Fruit fly (Drosophila melanogaster): ENCODE measurements around the gene CarT.

Gene CarT

DNA sequence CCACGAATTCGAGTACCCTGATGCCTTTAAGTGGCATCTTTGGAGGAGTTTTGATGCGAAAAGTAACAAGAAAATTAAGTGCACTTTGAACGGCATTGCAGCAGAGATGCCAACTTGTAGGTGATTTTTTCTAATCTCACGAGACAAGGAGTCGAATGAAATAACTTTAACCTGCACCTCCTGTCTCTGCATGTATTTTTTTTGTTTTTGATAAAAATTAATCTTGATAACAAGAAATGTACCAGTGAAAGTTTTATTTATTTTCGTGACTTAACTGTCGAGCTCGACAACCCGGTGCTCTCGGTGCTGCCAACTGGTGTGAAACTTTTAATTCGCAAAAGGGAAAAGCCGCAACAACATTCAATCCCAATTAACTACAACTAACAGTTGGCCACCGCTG, 22.1 kb upstream of the CarT start, which contains the start of the genes Amacr and Ns4 (continued):
- TF ChIP-seq HHEX (GFP tag; optimal IDR thresholded peaks at IDR 0.05), result peak; percentile 3
- peak; percentile 25 for TF ChIP-seq NC2β (GFP tag; optimal IDR thresholded peaks at IDR 0.05)
- TF ChIP-seq jumu (GFP tag; optimal IDR thresholded peaks at IDR 0.05), result peak; percentile 66
- peak; percentile 59 for TF ChIP-seq Drgx (GFP tag; IDR thresholded peaks at IDR 0.05)
- no peak for TF ChIP-seq CG17612 (GFP tag; IDR thresholded peaks at IDR 0.05)
- TF ChIP-seq Mes4 (GFP tag; optimal IDR thresholded peaks at IDR 0.05), result peak; percentile 18
- peak; percentile 9 for TF ChIP-seq Nf-YB (GFP tag; optimal IDR thresholded peaks at IDR 0.05)
- peak; percentile 81 for TF ChIP-seq CG2120 (GFP tag; optimal IDR thresholded peaks at IDR 0.05)
- peak; percentile 78 for TF ChIP-seq CG3847 (GFP tag; IDR thresholded peaks at IDR 0.05)
- no peak for TF ChIP-seq Neu2 (GFP tag; optimal IDR thresholded peaks at IDR 0.05; ENCODE audit: borderline replicate concordance)
- TF ChIP-seq CG17912 (GFP tag; optimal IDR thresholded peaks at IDR 0.05), result no peak
- peak; percentile 70 for TF ChIP-seq CG7786 (GFP tag; optimal IDR thresholded peaks at IDR 0.05)
- peak; percentile 59 for TF ChIP-seq Side (GFP tag; optimal IDR thresholded peaks at IDR 0.05)
- TF ChIP-seq Sin3A (optimal IDR thresholded peaks at IDR 0.05), result peak; percentile 42
- 0 out of 2 replicates have a peak, but pooled peaks have one; percentile 23 for TF ChIP-seq wdn (GFP tag; IDR thresholded peaks at IDR 0.05)
- peak; percentile 42 for TF ChIP-seq ewg (GFP tag; optimal IDR thresholded peaks at IDR 0.05)
- TF ChIP-seq cato (GFP tag; optimal IDR thresholded peaks at IDR 0.05; ENCODE audit: borderline replicate concordance), result no peak
- peak; percentile 36 for TF ChIP-seq CG2116 (GFP tag; optimal IDR thresholded peaks at IDR 0.05)
- no peak for TF ChIP-seq sr (GFP tag; IDR thresholded peaks at IDR 0.05)
- TF ChIP-seq zfh2 (GFP tag; optimal IDR thresholded peaks at IDR 0.05), result peak; percentile 73
- peak; percentile 44 for TF ChIP-seq Hr3 (GFP tag; optimal IDR thresholded peaks at IDR 0.05)
- TF ChIP-seq CG9727 (GFP tag; optimal IDR thresholded peaks at IDR 0.05), result peak; percentile 48
- peak; percentile 22; the same call in 1 of the 2 replicates for TF ChIP-seq amos (GFP tag; IDR thresholded peaks at IDR 0.05; ENCODE audit: partially characterized antibody)
- peak; percentile 28 for TF ChIP-seq odd (GFP tag; optimal IDR thresholded peaks at IDR 0.05)
- TF ChIP-seq lov (optimal IDR thresholded peaks at IDR 0.05), result no peak
- TF ChIP-seq lov (GFP tag; IDR thresholded peaks at IDR 0.05), result no peak
- TF ChIP-seq exex (tag; optimal IDR thresholded peaks at IDR 0.05), result no peak
- TF ChIP-seq Hr51 (GFP tag; optimal IDR thresholded peaks at IDR 0.05), result no peak
- peak; percentile 49 for TF ChIP-seq pb (GFP tag; optimal IDR thresholded peaks at IDR 0.05)
- TF ChIP-seq Camta (GFP tag; optimal IDR thresholded peaks at IDR 0.05), result peak; percentile 59
- TF ChIP-seq sens (GFP tag), result peak; percentile 77
- TF ChIP-seq pzg (GFP tag; optimal IDR thresholded peaks at IDR 0.05), result peak; percentile 44
- TF ChIP-seq bsh (GFP tag; optimal IDR thresholded peaks at IDR 0.05), result peak; percentile 54 to 56
- TF ChIP-seq CG9609 (GFP tag; optimal IDR thresholded peaks at IDR 0.05), result peak; percentile 34
- TF ChIP-seq az2 (GFP tag; optimal IDR thresholded peaks at IDR 0.05), result peak; percentile 18
- peak; percentile 34 for TF ChIP-seq CG33557 (GFP tag; optimal IDR thresholded peaks at IDR 0.05)
- peak; percentile 28 for TF ChIP-seq HmgD (GFP tag; optimal IDR thresholded peaks at IDR 0.05)
- no peak for TF ChIP-seq Taf1 (GFP tag; IDR thresholded peaks at IDR 0.05)
- TF ChIP-seq CG6254 (GFP tag; optimal IDR thresholded peaks at IDR 0.05), result no peak
- no peak for TF ChIP-seq Nf-YA (GFP tag; IDR thresholded peaks at IDR 0.05)
- TF ChIP-seq Oaz (GFP tag; IDR thresholded peaks at IDR 0.05), result peak; percentile 46; the same call in 1 of the 2 replicates
- peak; percentile 52 for TF ChIP-seq HmgZ (tag; optimal IDR thresholded peaks at IDR 0.05)
- TF ChIP-seq CG17829 (tag; optimal IDR thresholded peaks at IDR 0.05), result peak; percentile 26
- TF ChIP-seq CG14710 (tag; optimal IDR thresholded peaks at IDR 0.05), result peak; percentile 45
- peak; percentile 2 for TF ChIP-seq tup (GFP tag; optimal IDR thresholded peaks at IDR 0.05)
- no peak for TF ChIP-seq hkb (optimal IDR thresholded peaks at IDR 0.05)
- TF ChIP-seq hkb (GFP tag; IDR thresholded peaks at IDR 0.05), result no peak
- peak; percentile 26 for TF ChIP-seq zen (tag; optimal IDR thresholded peaks at IDR 0.05)
- no peak for TF ChIP-seq CG7556 (GFP tag; optimal IDR thresholded peaks at IDR 0.05)
- no peak for TF ChIP-seq Xrp1 (GFP tag; IDR thresholded peaks at IDR 0.05)
- no peak for TF ChIP-seq CG42726 (GFP tag; IDR thresholded peaks at IDR 0.05; ENCODE audit: partially characterized antibody)
- no peak for TF ChIP-seq CG5180 (GFP tag; optimal IDR thresholded peaks at IDR 0.05)
